Worm (Caenorhabditis elegans) whole organism, young adult: ENCODE measurements around the gene F53C3.1.

Source experiments
- F57A8.1 ChIP-seq: fragments of 200-800 bp; sonication (Bioruptor generic); optimal IDR thresholded peaks from 2 replicates; lab custom pipeline; 2018; ENCODE audit warnings: mild to moderate bottlenecking, missing genetic modification characterization, moderate library complexity, missing compliant biosample characterization
- ceh-40 ChIP-seq: fragments of 200-800 bp; sonication (Bioruptor generic); IDR thresholded peaks from 2 replicates; pipeline ENCODE4 v1.3.6; 2022; ENCODE audit warnings: missing genetic modification characterization, missing compliant biosample characterization
- egl-18 ChIP-seq: fragments of 200-800 bp; sonication (Bioruptor generic); IDR thresholded peaks from 2 replicates; pipeline ENCODE4 v1.3.6; 2022; ENCODE audit warnings: missing genetic modification reagents, missing genetic modification characterization, missing compliant biosample characterization
- nhr-80 ChIP-seq: sonication (generic microtip); optimal IDR thresholded peaks from 2 replicates; lab custom pipeline; 2016; ENCODE audit warnings: missing genetic modification characterization, missing compliant biosample characterization
- unc-62 ChIP-seq: fragments of 150-350 bp; optimal IDR thresholded peaks from 2 replicates; lab custom pipeline; 2014; ENCODE audit warnings: missing biosample characterization, missing genetic modification reagents, missing genetic modification characterization

- TF ChIP-seq ceh-40 (GFP tag; lab: Robert Waterston, UW) (no peak), nhr-80 (tag; lab: Kevin White, UChicago) (no peak), unc-62 (no peak), F57A8.1 (GFP tag; lab: Kevin White, UChicago) (no peak), egl-18 (no peak)
Observed at ce11 chrII:3909301-3909700, 2.5 kb upstream of the F53C3.1 start.
